Worm (Caenorhabditis elegans) whole organism, late embryonic: ENCODE measurements around the gene K07H8.11.
A peak's percentile ranks its signal among the peaks of the same experiment; 100 is the strongest.

Source experiments
- C38D4.7 ChIP-seq: fragments of 200-800 bp; sonication (Bioruptor generic); optimal IDR thresholded peaks from 2 replicates; lab custom pipeline; 2018; ENCODE audit warnings: mild to moderate bottlenecking, missing genetic modification characterization, moderate library complexity, missing compliant biosample characterization
- F13H6.1 ChIP-seq: sonication (generic microtip); optimal IDR thresholded peaks from 2 replicates; lab custom pipeline; 2016; ENCODE audit warnings: missing genetic modification characterization, missing compliant biosample characterization
- Y22D7AL.16 ChIP-seq: sonication (generic microtip); optimal IDR thresholded peaks from 2 replicates; lab custom pipeline; 2016; ENCODE audit warnings: missing genetic modification characterization, missing compliant biosample characterization
- ama-1 ChIP-seq: fragments of 150-350 bp; optimal IDR thresholded peaks from 2 replicates; lab custom pipeline; 2014
- ceh-18 ChIP-seq: sonication (generic microtip); optimal IDR thresholded peaks from 2 replicates; lab custom pipeline; 2016; ENCODE audit warnings: missing genetic modification characterization, missing compliant biosample characterization
- ceh-30 ChIP-seq: fragments of 150-350 bp; optimal IDR thresholded peaks from 2 replicates; lab custom pipeline; 2014; ENCODE audit warnings: missing biosample characterization, missing genetic modification characterization
- ceh-31 ChIP-seq: sonication (generic microtip); optimal IDR thresholded peaks from 2 replicates; lab custom pipeline; 2016; ENCODE audit warnings: missing genetic modification characterization, missing compliant biosample characterization
- ceh-45 ChIP-seq: fragments of 200-800 bp; sonication (Bioruptor generic); IDR thresholded peaks from 2 replicates; pipeline ENCODE4 v1.3.6; 2022; ENCODE audit warnings: missing genetic modification reagents, missing genetic modification characterization, missing compliant biosample characterization
- ceh-48 ChIP-seq: sonication (generic microtip); optimal IDR thresholded peaks from 2 replicates; lab custom pipeline; 2016; ENCODE audit warnings: missing genetic modification characterization, inconsistent platforms, missing compliant biosample characterization
- ceh-6 ChIP-seq: fragments of 200-800 bp; sonication (Bioruptor generic); optimal IDR thresholded peaks from 2 replicates; lab custom pipeline; 2018; ENCODE audit warnings: mild to moderate bottlenecking, missing genetic modification characterization, missing compliant biosample characterization
- ceh-9 ChIP-seq: sonication (generic microtip); optimal IDR thresholded peaks from 2 replicates; lab custom pipeline; 2016; ENCODE audit warnings: mild to moderate bottlenecking, missing genetic modification characterization, inconsistent platforms, missing compliant biosample characterization
- dve-1 ChIP-seq: sonication (generic microtip); optimal IDR thresholded peaks from 2 replicates; lab custom pipeline; 2017; ENCODE audit warnings: antibody characterized with exemption, mild to moderate bottlenecking, missing genetic modification characterization, missing compliant biosample characterization
- elt-2 ChIP-seq: sonication (generic microtip); optimal IDR thresholded peaks from 2 replicates; lab custom pipeline; 2016; ENCODE audit warnings: missing genetic modification reagents, missing genetic modification characterization, missing compliant biosample characterization
- elt-4 ChIP-seq: sonication (generic microtip); optimal IDR thresholded peaks from 2 replicates; lab custom pipeline; 2016; ENCODE audit warnings: missing genetic modification characterization, missing compliant biosample characterization
- eyg-1 ChIP-seq: sonication (generic microtip); optimal IDR thresholded peaks from 2 replicates; lab custom pipeline; 2016; ENCODE audit warnings: missing genotype, missing genetic modification characterization, missing compliant biosample characterization
- fkh-10 ChIP-seq: fragments of 150-350 bp; optimal IDR thresholded peaks from 2 replicates; lab custom pipeline; 2014; ENCODE audit warnings: missing biosample characterization, missing genetic modification reagents, missing genetic modification characterization
- fkh-6 ChIP-seq: sonication (generic microtip); optimal IDR thresholded peaks from 2 replicates; lab custom pipeline; 2016; ENCODE audit warnings: missing genetic modification characterization, missing compliant biosample characterization
- gmeb-2 ChIP-seq: sonication (generic microtip); optimal IDR thresholded peaks from 2 replicates; lab custom pipeline; 2016; ENCODE audit warnings: missing genetic modification characterization, inconsistent platforms, missing compliant biosample characterization
- hlh-8 ChIP-seq: sonication (generic microtip); optimal IDR thresholded peaks from 2 replicates; lab custom pipeline; 2016; ENCODE audit warnings: missing genotype, missing genetic modification characterization, missing compliant biosample characterization
- lim-6 ChIP-seq: sonication (generic microtip); optimal IDR thresholded peaks from 2 replicates; lab custom pipeline; 2016; ENCODE audit warnings: missing genetic modification characterization, missing compliant biosample characterization
- mec-3 ChIP-seq: sonication (generic microtip); optimal IDR thresholded peaks from 2 replicates; lab custom pipeline; 2016; ENCODE audit warnings: borderline replicate concordance, missing genetic modification characterization, missing compliant biosample characterization
- nfya-1 ChIP-seq: sonication (generic microtip); optimal IDR thresholded peaks from 2 replicates; lab custom pipeline; 2017; ENCODE audit warnings: missing genetic modification characterization, mild to moderate bottlenecking, missing compliant biosample characterization, antibody characterized with exemption, moderate library complexity
- nhr-11 ChIP-seq: fragments of 150-350 bp; optimal IDR thresholded peaks from 2 replicates; lab custom pipeline; 2014; ENCODE audit warnings: missing biosample characterization, missing genetic modification characterization
- npax-4 ChIP-seq: sonication (generic microtip); optimal IDR thresholded peaks from 2 replicates; lab custom pipeline; 2016; ENCODE audit warnings: missing genetic modification characterization, missing compliant biosample characterization
- odd-2 ChIP-seq: sonication (generic microtip); optimal IDR thresholded peaks from 2 replicates; lab custom pipeline; 2017; ENCODE audit warnings: antibody characterized with exemption, mild to moderate bottlenecking, missing genetic modification characterization, missing compliant biosample characterization
- pat-9 ChIP-seq: fragments of 200-800 bp; sonication (Bioruptor generic); optimal IDR thresholded peaks from 2 replicates; lab custom pipeline; 2018; ENCODE audit warnings: mild to moderate bottlenecking, missing genetic modification characterization, moderate library complexity, missing compliant biosample characterization
- pqm-1 ChIP-seq: sonication (generic microtip); optimal IDR thresholded peaks from 2 replicates; lab custom pipeline; 2016; ENCODE audit warnings: missing genetic modification characterization, missing compliant biosample characterization
- rnt-1 ChIP-seq: sonication (generic microtip); optimal IDR thresholded peaks from 2 replicates; lab custom pipeline; 2016; ENCODE audit warnings: missing genetic modification characterization, missing compliant biosample characterization
- sdc-2 ChIP-seq: sonication (generic microtip); optimal IDR thresholded peaks from 2 replicates; lab custom pipeline; 2016; ENCODE audit warnings: missing genotype, missing genetic modification characterization, missing compliant biosample characterization
- sox-2 ChIP-seq: fragments of 200-800 bp; sonication (Bioruptor generic); IDR thresholded peaks from 2 replicates; pipeline ENCODE4 v1.3.6; 2022; ENCODE audit warnings: missing genetic modification reagents, missing genetic modification characterization, missing compliant biosample characterization
- syd-9 ChIP-seq: sonication (generic microtip); optimal IDR thresholded peaks from 2 replicates; lab custom pipeline; 2016; ENCODE audit warnings: mild to moderate bottlenecking, missing genetic modification characterization, moderate library complexity, missing compliant biosample characterization
- tbx-7 ChIP-seq: sonication (generic microtip); optimal IDR thresholded peaks from 2 replicates; lab custom pipeline; 2016; ENCODE audit warnings: missing genotype, missing genetic modification characterization, missing compliant biosample characterization
- ttx-3 ChIP-seq: sonication (generic microtip); optimal IDR thresholded peaks from 2 replicates; lab custom pipeline; 2016; ENCODE audit warnings: missing genetic modification reagents, missing genetic modification characterization, missing compliant biosample characterization
- unc-42 ChIP-seq: sonication (generic microtip); optimal IDR thresholded peaks from 2 replicates; lab custom pipeline; 2016; ENCODE audit warnings: missing genotype, missing genetic modification characterization, missing compliant biosample characterization
- unc-55 ChIP-seq: sonication (generic microtip); optimal IDR thresholded peaks from 2 replicates; lab custom pipeline; 2017; ENCODE audit warnings: missing biosample characterization, missing genetic modification reagents, missing genetic modification characterization
- unc-86 ChIP-seq: sonication (generic microtip); optimal IDR thresholded peaks from 2 replicates; lab custom pipeline; 2016; ENCODE audit warnings: missing genetic modification characterization, missing compliant biosample characterization
- zip-5 ChIP-seq: sonication (generic microtip); optimal IDR thresholded peaks from 2 replicates; lab custom pipeline; 2016; ENCODE audit warnings: missing genetic modification characterization, missing compliant biosample characterization

The K07H8.11 gene

ce11 chrIV:8289580-8290323 is 14.6 kb upstream of the K07H8.11 start, which contains the start of gene daf-31:
TSS of gene daf-31 (plus strand) at chrIV:8290273.
- TF ChIP-seq npax-4 (tag; lab: Kevin White, UChicago): no peak
- TF ChIP-seq C38D4.7 (GFP tag; lab: Kevin White, UChicago): no peak
- peak; percentile 61 for TF ChIP-seq ceh-48 (tag; lab: Kevin White, UChicago)
- TF ChIP-seq ceh-18: no peak
- TF ChIP-seq ttx-3 (tag; lab: Kevin White, UChicago): no peak
- peak; percentile 16 for TF ChIP-seq dve-1 (tag; lab: Kevin White, UChicago)
- TF ChIP-seq sdc-2: no peak
- peak; percentile 63 for TF ChIP-seq unc-42 (tag; lab: Kevin White, UChicago)
- TF ChIP-seq sox-2 (GFP tag; lab: Robert Waterston, UW): no peak
- TF ChIP-seq pqm-1 (tag; lab: Kevin White, UChicago): no peak
- TF ChIP-seq ceh-6 (GFP tag; lab: Kevin White, UChicago): no peak
- TF ChIP-seq ceh-9 (tag; lab: Kevin White, UChicago): no peak
- TF ChIP-seq gmeb-2 (tag; lab: Kevin White, UChicago): no peak
- TF ChIP-seq elt-2 (tag; lab: Kevin White, UChicago): peak; percentile 41
- no peak for TF ChIP-seq ama-1 (lab: Kevin White, UChicago)
- no peak for TF ChIP-seq rnt-1 (tag; lab: Kevin White, UChicago)
- TF ChIP-seq eyg-1 (tag; lab: Kevin White, UChicago): no peak
- TF ChIP-seq nfya-1 (tag; lab: Kevin White, UChicago): peak; percentile 19
- TF ChIP-seq ceh-31 (tag; lab: Kevin White, UChicago): peak; percentile 50
- TF ChIP-seq, all 69 proteins: peak for 6

ce11 chrIV:8289505-8289579 is 14.2 kb upstream of the K07H8.11 start, which contains the start of gene nucl-1:
TSS of gene nucl-1 (minus strand) at chrIV:8289530.
- TF ChIP-seq zip-5 (tag; lab: Kevin White, UChicago): no peak
- TF ChIP-seq npax-4 (tag; lab: Kevin White, UChicago): no peak
- no peak for TF ChIP-seq rnt-1 (tag; lab: Kevin White, UChicago)
- no peak for TF ChIP-seq ceh-45 (GFP tag; lab: Robert Waterston, UW)
- no peak for TF ChIP-seq ama-1 (lab: Kevin White, UChicago)
- TF ChIP-seq ceh-31 (tag; lab: Kevin White, UChicago): no peak
- no peak for TF ChIP-seq lim-6 (tag; lab: Kevin White, UChicago)
- TF ChIP-seq F13H6.1: no peak
- TF ChIP-seq elt-4 (tag; lab: Kevin White, UChicago): no peak
- no peak for TF ChIP-seq odd-2 (tag; lab: Kevin White, UChicago)
- TF ChIP-seq fkh-6 (tag; lab: Kevin White, UChicago): no peak
- TF ChIP-seq syd-9 (tag; lab: Kevin White, UChicago): no peak
- TF ChIP-seq pqm-1 (tag; lab: Kevin White, UChicago): no peak
- no peak for TF ChIP-seq mec-3 (tag; lab: Kevin White, UChicago)
- TF ChIP-seq, all 69 proteins: peak for 0

ce11 chrIV:8289105-8289504 is 14.0 kb upstream of the K07H8.11 start:
- TF ChIP-seq dve-1 (tag; lab: Kevin White, UChicago): no peak
- no peak for TF ChIP-seq elt-2 (tag; lab: Kevin White, UChicago)
- TF ChIP-seq ceh-18: no peak
- no peak for TF ChIP-seq fkh-10 (GFP tag; lab: Kevin White, UChicago)
- no peak for TF ChIP-seq ama-1 (lab: Kevin White, UChicago)
- TF ChIP-seq hlh-8 (tag; lab: Kevin White, UChicago): no peak
- no peak for TF ChIP-seq tbx-7 (tag; lab: Kevin White, UChicago)
- TF ChIP-seq npax-4 (tag; lab: Kevin White, UChicago): no peak
- no peak for TF ChIP-seq pat-9 (tag; lab: Kevin White, UChicago)
- TF ChIP-seq Y22D7AL.16 (tag; lab: Kevin White, UChicago): no peak
- TF ChIP-seq nhr-11 (tag; lab: Kevin White, UChicago): no peak
- no peak for TF ChIP-seq ceh-6 (GFP tag; lab: Kevin White, UChicago)
- no peak for TF ChIP-seq unc-86 (tag; lab: Kevin White, UChicago)
- no peak for TF ChIP-seq ceh-9 (tag; lab: Kevin White, UChicago)
- TF ChIP-seq ceh-30: no peak
- no peak for TF ChIP-seq ceh-48 (tag; lab: Kevin White, UChicago)
- TF ChIP-seq unc-55: no peak
- TF ChIP-seq sdc-2: no peak
